Worm (Caenorhabditis elegans) whole organism, L4 larva: Measurements from ENCODE around the gene rcan-1.

Experiments used
- ceh-44 ChIP-seq: fragments of 200-800 bp; sonication (Bioruptor generic); IDR thresholded peaks from 2 replicates; pipeline ENCODE4 v1.3.6; 2022; ENCODE audit warnings: missing genetic modification reagents, missing genetic modification characterization, missing compliant biosample characterization
- fos-1 ChIP-seq: fragments of 150-350 bp; optimal IDR thresholded peaks from 2 replicates; lab custom pipeline; 2014; ENCODE audit warnings: missing biosample characterization, missing genetic modification characterization
- lin-39 ChIP-seq: fragments of 150-350 bp; optimal IDR thresholded peaks from 2 replicates; lab custom pipeline; 2014; ENCODE audit warnings: missing biosample characterization, missing genetic modification reagents, missing genetic modification characterization
- nhr-76 ChIP-seq: fragments of 150-350 bp; optimal IDR thresholded peaks from 2 replicates; lab custom pipeline; 2014; ENCODE audit warnings: missing biosample characterization, missing genetic modification characterization
- unc-62 ChIP-seq, 3 experiments: fragments of 150-350 bp in 1 of 3; sonication (generic microtip); optimal IDR thresholded peaks in 2 of 3; peaks in 1 of 3; 1 replicate in 1 of 3; 2 replicates in 2 of 3; lab custom pipeline; 2014 to 2017; ENCODE audit warnings: missing biosample characterization in 3 of 3, missing genetic modification characterization in 3 of 3, missing genetic modification reagents in 3 of 3, missing genotype in 1 of 3
- zfp-3 ChIP-seq: fragments of 200-800 bp; sonication (Bioruptor generic); conservative IDR thresholded peaks from 2 replicates; pipeline ENCODE4 v1.3.6; 2022; ENCODE audit warnings: missing genetic modification reagents, missing genetic modification characterization, missing compliant biosample characterization

DNA sequence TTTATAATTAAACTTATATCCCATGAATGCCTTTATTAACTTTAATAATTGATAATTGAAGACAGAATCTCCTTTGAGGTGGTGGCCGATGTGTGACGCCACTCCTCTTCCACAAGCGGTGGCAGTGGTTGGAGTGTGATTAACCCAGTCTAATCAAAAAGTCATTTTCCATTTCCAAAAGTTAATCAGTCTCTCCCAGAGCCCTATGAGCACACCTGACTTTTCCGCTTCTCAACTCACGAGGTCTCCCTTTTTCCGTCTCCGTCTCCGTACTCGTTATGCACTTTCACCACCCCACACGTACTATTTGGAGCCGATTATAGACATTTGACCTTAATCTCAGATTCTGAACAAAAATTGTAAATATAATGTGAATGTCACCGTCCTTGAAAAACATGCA is 41.2 kb downstream of the rcan-1 start:
- TF ChIP-seq ceh-44 (GFP tag; lab: Robert Waterston, UW) (no peak), unc-62 (GFP tag; optimal IDR thresholded peaks at IDR 0.05 in 1 of 2; lab: Kevin White, UChicago) (peak in 1 of 2 experiments; percentile 70), unc-62 (tag; optimal IDR thresholded peaks at IDR 0.05; lab: Kevin White, UChicago) (no peak), lin-39 (tag; lab: Kevin White, UChicago) (no peak), fos-1 (no peak), zfp-3 (GFP tag; lab: Robert Waterston, UW) (no peak), nhr-76 (tag; lab: Kevin White, UChicago) (no peak)
